Fruit fly (Drosophila melanogaster): ENCODE results near the gene CG10147.

The CG10147 gene

DNA sequence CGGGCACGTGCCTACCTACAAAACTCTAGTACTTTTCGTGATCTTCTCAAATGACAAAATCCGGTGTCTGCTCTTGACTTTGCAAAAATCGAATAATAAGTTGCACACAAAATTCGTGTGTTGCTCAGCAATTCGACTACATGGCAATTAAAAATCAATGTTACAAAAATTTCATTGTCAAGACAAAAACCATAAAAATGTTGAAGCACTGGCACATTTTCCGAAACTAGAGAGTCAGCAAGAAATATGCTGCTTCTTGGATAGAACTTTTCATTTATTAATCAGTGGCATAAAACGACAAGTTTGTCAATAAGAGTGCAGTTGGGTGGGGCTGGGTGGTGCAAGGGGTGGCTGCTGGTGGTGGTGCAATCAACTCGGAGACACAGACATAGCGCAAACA lies 51.0 kb downstream of the CG10147 start:
- TF ChIP-seq CG10348 (GFP tag; IDR thresholded peaks at IDR 0.05) (no peak), CG9948 (tag; optimal IDR thresholded peaks at IDR 0.05) (no peak), CG34367 (tag; optimal IDR thresholded peaks at IDR 0.05) (no peak), CG15710 (tag; optimal IDR thresholded peaks at IDR 0.05) (no peak), EcR (GFP tag; optimal IDR thresholded peaks at IDR 0.05) (no peak), CG14655 (GFP tag; optimal IDR thresholded peaks at IDR 0.05) (no peak), Snoo (tag; optimal IDR thresholded peaks at IDR 0.05) (no peak), CG17806 (tag; optimal IDR thresholded peaks at IDR 0.05) (no peak), CG4496 (GFP tag; IDR thresholded peaks at IDR 0.05) (no peak), CG8301 (tag; optimal IDR thresholded peaks at IDR 0.05) (no peak), CG12605 (GFP tag; IDR thresholded peaks at IDR 0.05) (no peak)
